Worm (Caenorhabditis elegans) whole organism, mixed stage, embryonic: Measurements from ENCODE around the gene tcer-1.
"Not testable (repeated sequence)": the region's sequence is repeated elsewhere in the genome, so short reads cannot be mapped to it uniquely, and the experiment has no call there.

ENCODE experiments used
- M03D4.4 ChIP-seq: sonication (generic microtip); optimal IDR thresholded peaks from 2 replicates; lab custom pipeline; 2017; ENCODE audit warnings: mild to moderate bottlenecking, missing genetic modification characterization, missing compliant biosample characterization
- bed-3 ChIP-seq: fragments of 200-800 bp; sonication (Bioruptor generic); optimal IDR thresholded peaks from 3 replicates; lab custom pipeline; 2018; ENCODE audit warnings: mild to moderate bottlenecking, missing genetic modification characterization, moderate library complexity, missing compliant biosample characterization
- blmp-1 ChIP-seq: fragments of 150-350 bp; optimal IDR thresholded peaks from 2 replicates; lab custom pipeline; 2014; ENCODE audit warnings: missing biosample characterization, missing genetic modification characterization
- ceh-43 ChIP-seq: fragments of 200-800 bp; sonication (Bioruptor generic); optimal IDR thresholded peaks from 2 replicates; lab custom pipeline; 2018; ENCODE audit warnings: mild to moderate bottlenecking, missing genetic modification characterization, moderate library complexity, missing compliant biosample characterization
- ces-1 ChIP-seq: fragments of 150-350 bp; optimal IDR thresholded peaks from 2 replicates; lab custom pipeline; 2014; ENCODE audit warnings: missing biosample characterization, missing genetic modification reagents, missing genetic modification characterization
- cnd-1 ChIP-seq: fragments of 200-800 bp; sonication (Bioruptor generic); optimal IDR thresholded peaks from 2 replicates; lab custom pipeline; 2018; ENCODE audit warnings: mild to moderate bottlenecking, missing genetic modification characterization, missing compliant biosample characterization
- drap-1 ChIP-seq: fragments of 200-800 bp; sonication (Bioruptor generic); optimal IDR thresholded peaks from 3 replicates; lab custom pipeline; 2018; ENCODE audit warnings: mild to moderate bottlenecking, missing genetic modification characterization, missing compliant biosample characterization
- elt-1 ChIP-seq: sonication (generic microtip); optimal IDR thresholded peaks from 2 replicates; lab custom pipeline; 2017; ENCODE audit warnings: missing genetic modification characterization, mild to moderate bottlenecking, missing compliant biosample characterization, antibody characterized with exemption, moderate library complexity, borderline replicate concordance; ENCODE audit not compliant: insufficient read depth
- elt-3 ChIP-seq: fragments of 150-350 bp; optimal IDR thresholded peaks from 2 replicates; lab custom pipeline; 2014; ENCODE audit warnings: missing biosample characterization, missing genetic modification characterization
- flh-1 ChIP-seq: fragments of 200-800 bp; sonication (Bioruptor generic); optimal IDR thresholded peaks from 2 replicates; lab custom pipeline; 2018; ENCODE audit warnings: mild to moderate bottlenecking, missing genetic modification characterization, moderate library complexity, missing compliant biosample characterization
- ham-2 ChIP-seq: fragments of 200-800 bp; sonication (Bioruptor generic); optimal IDR thresholded peaks from 2 replicates; lab custom pipeline; 2018; ENCODE audit warnings: mild to moderate bottlenecking, missing genetic modification characterization, missing compliant biosample characterization
- lin-13 ChIP-seq: fragments of 150-350 bp; optimal IDR thresholded peaks from 2 replicates; lab custom pipeline; 2014; ENCODE audit warnings: missing biosample characterization, missing genetic modification characterization
- lsy-2 ChIP-seq: fragments of 150-350 bp; optimal IDR thresholded peaks from 2 replicates; lab custom pipeline; 2014; ENCODE audit warnings: missing biosample characterization, missing genetic modification characterization
- mab-5 ChIP-seq: fragments of 150-350 bp; optimal IDR thresholded peaks from 2 replicates; lab custom pipeline; 2014; ENCODE audit warnings: missing biosample characterization, missing genetic modification characterization
- mep-1 ChIP-seq: fragments of 150-350 bp; optimal IDR thresholded peaks from 2 replicates; lab custom pipeline; 2017; ENCODE audit warnings: missing biosample characterization, missing genetic modification reagents, missing genetic modification characterization, inconsistent platforms
- mls-2 ChIP-seq: sonication (generic microtip); optimal IDR thresholded peaks from 2 replicates; lab custom pipeline; 2016; ENCODE audit warnings: mild to moderate bottlenecking, missing genetic modification characterization, moderate library complexity, missing compliant biosample characterization
- nhr-12 ChIP-seq: fragments of 150-350 bp; optimal IDR thresholded peaks from 2 replicates; lab custom pipeline; 2014; ENCODE audit warnings: missing biosample characterization, missing genetic modification characterization
- nhr-2 ChIP-seq: fragments of 150-350 bp; optimal IDR thresholded peaks from 2 replicates; lab custom pipeline; 2014; ENCODE audit warnings: missing biosample characterization, missing genetic modification characterization
- nhr-28 ChIP-seq: fragments of 150-350 bp; optimal IDR thresholded peaks from 2 replicates; lab custom pipeline; 2014; ENCODE audit warnings: missing biosample characterization, missing genetic modification characterization
- nhr-76 ChIP-seq: sonication (generic microtip); optimal IDR thresholded peaks from 2 replicates; lab custom pipeline; 2017; ENCODE audit warnings: missing biosample characterization, missing genetic modification characterization
- pha-4 ChIP-seq: fragments of 150-350 bp; optimal IDR thresholded peaks from 2 replicates; lab custom pipeline; 2018; ENCODE audit warnings: missing biosample characterization, missing genetic modification reagents, missing genetic modification characterization
- snpc-4 ChIP-seq: fragments of 150-350 bp; optimal IDR thresholded peaks from 2 replicates; lab custom pipeline; 2014; ENCODE audit warnings: missing biosample characterization, missing genetic modification characterization
- tbx-8 ChIP-seq: fragments of 200-800 bp; sonication (Bioruptor generic); optimal IDR thresholded peaks from 2 replicates; lab custom pipeline; 2018; ENCODE audit warnings: mild to moderate bottlenecking, missing genetic modification characterization, moderate library complexity, missing compliant biosample characterization
- unc-120 ChIP-seq: sonication (generic microtip); optimal IDR thresholded peaks from 2 replicates; lab custom pipeline; 2017; ENCODE audit warnings: missing genetic modification characterization, missing compliant biosample characterization; ENCODE audit not compliant: poor library complexity, severe bottlenecking
- unc-39 ChIP-seq: fragments of 150-350 bp; optimal IDR thresholded peaks from 2 replicates; lab custom pipeline; 2014; ENCODE audit warnings: missing biosample characterization, missing genetic modification characterization
- zip-8 ChIP-seq: fragments of 150-350 bp; optimal IDR thresholded peaks from 2 replicates; lab custom pipeline; 2014; ENCODE audit warnings: missing biosample characterization, missing genetic modification characterization
- ztf-11 ChIP-seq: fragments of 150-350 bp; optimal IDR thresholded peaks from 2 replicates; lab custom pipeline; 2014; ENCODE audit warnings: missing biosample characterization, missing genetic modification characterization

Gene tcer-1

DNA sequence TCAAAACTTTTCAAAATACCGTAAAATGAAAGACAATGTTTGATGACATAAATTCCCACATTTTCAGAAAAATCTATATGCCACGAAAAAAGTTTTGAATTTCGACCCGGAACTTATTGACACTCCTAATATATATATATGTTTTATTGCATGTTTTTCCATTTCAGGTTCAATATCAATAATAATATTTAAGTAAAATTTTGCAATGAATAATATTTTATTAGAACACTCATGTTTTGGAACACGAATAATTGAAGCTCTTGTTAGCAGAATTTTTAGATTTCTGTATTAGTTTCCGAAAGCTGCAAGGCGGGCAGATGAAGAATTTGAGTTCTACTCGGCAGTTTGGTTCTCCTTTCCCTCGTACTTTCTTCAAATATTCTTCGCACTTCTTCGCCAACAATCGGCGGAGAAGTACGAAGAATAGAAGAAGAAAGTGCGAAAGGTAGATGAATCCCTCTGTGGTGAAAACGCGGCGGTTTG lies 43.5 kb upstream of the tcer-1 start, which contains the start of gene T02G5.3:
T02G5.3 (plus strand) TSS at position 51 of the 483 bp plus-strand sequence.
- TF ChIP-seq mab-5 (no peak), snpc-4 (tag; lab: Kevin White, UChicago) (no peak), unc-120 (tag; lab: Kevin White, UChicago) (no peak), ham-2 (GFP tag; lab: Kevin White, UChicago) (no peak), unc-39 (tag; lab: Kevin White, UChicago) (no peak), nhr-28 (no peak), mls-2 (no peak), drap-1 (GFP tag; lab: Kevin White, UChicago) (no peak), ztf-11 (tag; lab: Kevin White, UChicago) (no peak), nhr-2 (tag; lab: Kevin White, UChicago) (no peak), pha-4 (tag; lab: Kevin White, UChicago) (no peak), nhr-12 (tag; lab: Kevin White, UChicago) (no peak), nhr-76 (tag; lab: Kevin White, UChicago) (no peak), elt-1 (tag; lab: Kevin White, UChicago) (no peak), M03D4.4 (tag; lab: Kevin White, UChicago) (no peak), lsy-2 (tag; lab: Kevin White, UChicago) (no peak), zip-8 (no peak), elt-3 (tag; lab: Kevin White, UChicago) (no peak), lin-13 (tag; lab: Kevin White, UChicago) (no peak)

DNA sequence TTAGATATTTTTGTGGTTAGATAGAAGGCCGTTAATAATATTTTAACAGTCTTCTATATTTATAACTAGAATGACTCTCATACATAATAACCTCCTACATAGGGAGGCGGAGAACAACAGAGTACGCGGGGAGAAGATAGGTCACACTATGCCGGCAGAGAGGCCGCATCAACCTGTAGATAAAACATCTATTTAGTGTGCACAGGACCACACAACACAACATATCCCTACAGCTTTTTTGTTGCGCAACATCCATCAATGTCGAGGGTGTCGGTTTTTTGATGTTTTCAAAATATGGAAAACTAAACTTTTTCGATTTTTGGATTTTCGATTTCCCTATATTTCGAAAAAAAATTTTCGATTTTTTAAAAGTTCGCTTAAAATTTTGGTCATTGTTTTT lies 41.0 kb upstream of the tcer-1 start:
- TF ChIP-seq blmp-1 (tag; lab: Kevin White, UChicago): no peak
- peak; percentile 93 for TF ChIP-seq zip-8
- TF ChIP-seq ceh-43: no peak
- TF ChIP-seq nhr-2 (tag; lab: Kevin White, UChicago): peak; percentile 78
- peak; percentile 21 for TF ChIP-seq cnd-1 (tag; lab: Kevin White, UChicago)

DNA sequence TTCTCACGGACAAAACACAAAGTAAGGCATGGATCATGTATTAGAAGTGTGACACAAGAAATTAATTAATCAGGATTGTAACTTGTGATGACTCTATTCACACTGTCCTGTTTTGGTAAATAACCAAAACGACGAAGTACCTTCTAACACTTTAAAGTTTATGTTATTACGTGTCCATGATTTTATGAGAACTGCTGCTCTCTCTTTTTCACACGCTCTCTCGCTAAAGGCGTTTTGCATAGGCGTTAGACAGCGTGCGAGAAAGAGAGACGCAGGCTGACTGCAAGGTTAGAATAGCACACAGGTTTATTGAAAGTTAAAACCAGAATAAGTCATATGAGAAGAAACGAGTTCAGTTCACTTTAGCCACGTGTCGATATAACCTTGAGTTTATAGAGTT lies 40.2 kb upstream of the tcer-1 start:
- TF ChIP-seq ces-1 (peak; percentile 9), nhr-28 (no peak)

DNA sequence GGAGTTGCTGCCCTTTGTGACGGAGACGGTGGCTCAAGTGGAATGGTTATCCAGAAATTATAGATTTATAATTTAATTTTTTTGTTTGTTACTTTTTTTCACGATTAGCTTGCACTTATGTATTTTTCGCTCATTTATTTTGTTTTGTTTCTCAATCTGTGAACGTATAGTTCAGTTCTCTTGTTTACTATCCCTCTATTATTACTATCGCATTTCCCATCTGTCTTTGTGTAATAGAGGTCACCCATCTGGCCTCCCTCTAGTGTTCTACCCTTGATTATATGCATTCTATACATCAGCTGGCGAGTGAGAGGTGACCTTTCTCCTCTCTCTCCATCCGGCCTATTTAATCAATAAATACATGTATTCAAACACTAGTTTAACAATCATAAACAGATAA lies 34.1 kb upstream of the tcer-1 start, which contains the start of the genes T02G5.14 and T02G5.15:
T02G5.14 (plus strand) TSS at position 301 of the 400 bp plus-strand sequence.
T02G5.15 (plus strand) TSS at position 301 of the 400 bp plus-strand sequence.
- TF ChIP-seq bed-3 (GFP tag; lab: Kevin White, UChicago); unc-39 (tag; lab: Kevin White, UChicago); tbx-8 (GFP tag; lab: Kevin White, UChicago): not testable (repeated sequence)
- TF ChIP-seq, all 35 proteins: peak for 0; not testable (repeated sequence) for 35

DNA sequence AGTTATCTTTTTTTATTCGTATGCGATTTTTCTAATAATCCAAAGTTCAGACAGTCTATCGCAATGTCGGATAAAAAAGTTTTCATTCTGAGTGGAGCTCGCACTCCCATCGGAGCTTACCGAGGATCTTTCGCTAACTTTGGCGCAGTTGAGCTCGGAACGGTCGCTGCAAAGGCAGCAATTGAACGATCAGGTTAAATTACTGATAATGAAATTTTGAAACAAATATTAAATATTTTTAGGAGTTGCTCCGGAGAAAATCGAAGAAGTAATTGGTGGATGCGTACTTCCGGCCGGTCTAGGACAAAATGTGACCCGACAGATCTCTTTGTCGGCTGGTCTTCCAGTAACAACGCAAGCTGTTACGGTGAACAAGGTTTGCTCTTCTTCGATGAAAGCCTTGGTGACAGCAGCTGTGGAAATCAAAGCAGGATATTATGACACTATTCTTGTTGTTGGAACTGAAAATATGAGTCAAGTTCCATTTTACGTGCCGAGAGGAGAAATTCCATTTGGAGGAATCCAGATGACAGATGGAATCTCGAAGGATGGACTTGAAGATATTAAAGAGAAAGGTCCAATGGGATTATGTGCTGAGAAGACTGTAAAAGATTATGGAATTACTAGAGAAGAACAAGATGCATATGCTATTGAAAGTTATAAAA lies 25.8 kb upstream of the tcer-1 start, which contains the start of gene T02G5.7:
T02G5.7 (plus strand) TSS at position 51 of the 665 bp plus-strand sequence.
- TF ChIP-seq mep-1: no peak
- no peak for TF ChIP-seq cnd-1 (tag; lab: Kevin White, UChicago)
- TF ChIP-seq elt-3 (tag; lab: Kevin White, UChicago): no peak
- no peak for TF ChIP-seq flh-1 (GFP tag; lab: Kevin White, UChicago)
- TF ChIP-seq bed-3 (GFP tag; lab: Kevin White, UChicago): no peak
- TF ChIP-seq ztf-11 (tag; lab: Kevin White, UChicago): no peak

DNA sequence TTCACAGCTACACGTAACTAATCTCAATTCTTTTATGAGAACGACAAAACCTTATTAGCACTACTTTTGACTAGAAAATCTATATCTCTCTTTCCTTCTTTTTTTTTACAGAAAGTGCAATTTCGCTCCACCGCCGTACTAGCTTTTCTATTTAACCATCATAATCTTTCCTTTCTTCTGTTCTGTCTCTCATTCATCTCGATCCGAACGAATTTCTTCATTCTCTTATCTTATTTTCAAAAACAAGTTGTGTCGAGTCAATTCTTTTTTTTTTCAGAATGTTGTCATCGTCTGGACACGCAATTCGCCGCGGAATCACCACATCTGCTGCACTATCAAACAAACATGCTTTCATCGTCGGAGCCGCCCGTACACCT lies 23.7 kb upstream of the tcer-1 start, which contains the start of gene kat-1:
kat-1 (plus strand) TSS at position 278 of the 377 bp plus-strand sequence.
- TF ChIP-seq mls-2 (no peak), cnd-1 (tag; lab: Kevin White, UChicago) (no peak), nhr-28 (no peak), ceh-43 (no peak), lsy-2 (tag; lab: Kevin White, UChicago) (no peak), nhr-12 (tag; lab: Kevin White, UChicago) (no peak), nhr-2 (tag; lab: Kevin White, UChicago) (no peak)
